Worm (Caenorhabditis elegans) whole organism, mixed stage, embryonic: ENCODE data around the gene tat-4.

Experiments
- nhr-12 ChIP-seq: fragments of 150-350 bp; optimal IDR thresholded peaks from 2 replicates; lab custom pipeline; 2014; ENCODE audit warnings: missing biosample characterization, missing genetic modification characterization
- sptf-1 ChIP-seq: sonication (generic microtip); optimal IDR thresholded peaks from 2 replicates; lab custom pipeline; 2017; ENCODE audit warnings: mild to moderate bottlenecking, missing genetic modification characterization, moderate library complexity, missing compliant biosample characterization
- unc-62 ChIP-seq: fragments of 150-350 bp; optimal IDR thresholded peaks from 2 replicates; lab custom pipeline; 2014; ENCODE audit warnings: missing biosample characterization, missing genetic modification reagents, missing genetic modification characterization

- TF ChIP-seq unc-62 (GFP tag; lab: Kevin White, UChicago) (no peak), nhr-12 (tag; lab: Kevin White, UChicago) (no peak), sptf-1 (no peak)
Observed at ce11 chrII:6263685-6264084, 19.6 kb upstream of the tat-4 start, which contains the start of gene F13H8.3.
